Fruit fly (Drosophila melanogaster) whole organism, embryonic: ENCODE data around the gene Zif.

Experiments
- Abd-B ChIP-seq: fragments of 200-800 bp; sonication (Bioruptor generic); optimal IDR thresholded peaks from 2 replicates; lab custom pipeline; 2018; ENCODE audit warnings: missing biosample characterization, mild to moderate bottlenecking, missing genetic modification characterization, moderate library complexity
- Atf-2 ChIP-seq: fragments of 200-800 bp; sonication (Bioruptor generic); optimal IDR thresholded peaks from 2 replicates; lab custom pipeline; 2016; ENCODE audit warnings: missing biosample characterization, missing genetic modification characterization
- Bteb2 ChIP-seq: fragments of 200-800 bp; sonication (Bioruptor generic); optimal IDR thresholded peaks from 2 replicates; lab custom pipeline; 2016; ENCODE audit warnings: missing biosample characterization, missing genetic modification characterization
- C15 ChIP-seq: fragments of 200-800 bp; sonication (Bioruptor generic); IDR thresholded peaks from 3 replicates; pipeline ENCODE4 v1.3.6; 2022; ENCODE audit warnings: missing biosample characterization, missing genetic modification characterization
- CG10274 ChIP-seq: fragments of 200-800 bp; sonication (Bioruptor generic); optimal IDR thresholded peaks from 3 replicates; lab custom pipeline; 2017; ENCODE audit warnings: missing biosample characterization, mild to moderate bottlenecking, missing genetic modification characterization
- CG11504 ChIP-seq: fragments of 200-800 bp; sonication (Bioruptor generic); optimal IDR thresholded peaks from 3 replicates; lab custom pipeline; 2019; ENCODE audit warnings: missing biosample characterization, mild to moderate bottlenecking, missing genetic modification characterization, moderate library complexity
- CG11560 ChIP-seq: fragments of 200-800 bp; sonication (Bioruptor generic); IDR thresholded peaks from 3 replicates; pipeline ENCODE4 v1.3.6; 2022; ENCODE audit warnings: missing biosample characterization, missing genetic modification characterization
- CG12104 ChIP-seq: fragments of 200-800 bp; sonication (Bioruptor generic); optimal IDR thresholded peaks from 3 replicates; lab custom pipeline; 2016; ENCODE audit warnings: missing biosample characterization, missing genetic modification characterization
- CG12391 ChIP-seq: fragments of 200-800 bp; sonication (Bioruptor generic); optimal IDR thresholded peaks from 3 replicates; lab custom pipeline; 2018; ENCODE audit warnings: missing biosample characterization, mild to moderate bottlenecking, missing genetic modification characterization, moderate library complexity
- CG12942 ChIP-seq: fragments of 200-800 bp; sonication (Bioruptor generic); optimal IDR thresholded peaks from 3 replicates; lab custom pipeline; 2016; ENCODE audit warnings: missing biosample characterization, missing genetic modification characterization
- CG15073 ChIP-seq: fragments of 200-800 bp; sonication (Bioruptor generic); optimal IDR thresholded peaks from 2 replicates; lab custom pipeline; 2016; ENCODE audit warnings: missing biosample characterization, missing genetic modification characterization
- CG16813 ChIP-seq: fragments of 200-800 bp; sonication (Bioruptor generic); IDR thresholded peaks from 3 replicates; pipeline ENCODE4 v1.3.6; 2022; ENCODE audit warnings: missing biosample characterization, missing genetic modification characterization; ENCODE audit not compliant: partially characterized antibody
- CG17186 ChIP-seq: fragments of 200-800 bp; sonication (Bioruptor generic); optimal IDR thresholded peaks from 3 replicates; lab custom pipeline; 2017; ENCODE audit warnings: missing biosample characterization, missing genetic modification reagents, missing genetic modification characterization
- CG18262 ChIP-seq: fragments of 200-800 bp; optimal IDR thresholded peaks from 3 replicates; lab custom pipeline; 2019; ENCODE audit warnings: missing biosample characterization, mild to moderate bottlenecking, missing genetic modification characterization, moderate library complexity
- CG30431 ChIP-seq: fragments of 200-800 bp; sonication (Bioruptor generic); optimal IDR thresholded peaks from 2 replicates; lab custom pipeline; 2017; ENCODE audit warnings: missing biosample characterization, missing genetic modification characterization
- CG3065 ChIP-seq: fragments of 200-800 bp; sonication (Bioruptor generic); optimal IDR thresholded peaks from 2 replicates; lab custom pipeline; 2016; ENCODE audit warnings: missing biosample characterization, missing genetic modification characterization
- CG31441 ChIP-seq: fragments of 200-800 bp; sonication (Bioruptor generic); IDR thresholded peaks from 2 replicates; pipeline ENCODE4 v1.3.6; 2022; ENCODE audit warnings: missing biosample characterization, missing genetic modification characterization
- CG34224 ChIP-seq: fragments of 200-800 bp; sonication (Bioruptor generic); IDR thresholded peaks from 3 replicates; pipeline ENCODE4 v1.3.6; 2022; ENCODE audit warnings: missing biosample characterization, missing genetic modification characterization; ENCODE audit not compliant: partially characterized antibody
- CG3995 ChIP-seq: fragments of 200-800 bp; sonication (Bioruptor generic); optimal IDR thresholded peaks from 3 replicates; lab custom pipeline; 2016; ENCODE audit warnings: missing biosample characterization, missing genetic modification characterization
- CG6689 ChIP-seq: fragments of 200-800 bp; sonication (Bioruptor generic); IDR thresholded peaks from 2 replicates; pipeline ENCODE4 v1.3.6; 2022; ENCODE audit warnings: missing biosample characterization, missing genetic modification characterization
- CkIIα-i1 ChIP-seq: fragments of 200-800 bp; sonication (Bioruptor generic); IDR thresholded peaks from 2 replicates; pipeline ENCODE4 v1.3.6; 2022; ENCODE audit warnings: missing biosample characterization, missing genetic modification characterization
- CoRest ChIP-seq: fragments of 200-800 bp; sonication (Bioruptor generic); optimal IDR thresholded peaks from 3 replicates; lab custom pipeline; 2018; ENCODE audit warnings: missing biosample characterization, mild to moderate bottlenecking, missing genetic modification characterization, moderate library complexity
- CrebB ChIP-seq: fragments of 200-800 bp; sonication (Bioruptor generic); optimal IDR thresholded peaks from 3 replicates; lab custom pipeline; 2018; ENCODE audit warnings: missing biosample characterization, mild to moderate bottlenecking, missing genetic modification characterization
- D19A ChIP-seq: fragments of 200-800 bp; optimal IDR thresholded peaks from 3 replicates; lab custom pipeline; 2019; ENCODE audit warnings: missing biosample characterization, mild to moderate bottlenecking, missing genetic modification characterization, moderate library complexity
- Dip3 ChIP-seq: fragments of 200-800 bp; sonication (Bioruptor generic); optimal IDR thresholded peaks from 3 replicates; lab custom pipeline; 2016; ENCODE audit warnings: missing biosample characterization, missing genetic modification characterization
- Gsc ChIP-seq: fragments of 200-800 bp; sonication (Bioruptor generic); IDR thresholded peaks from 2 replicates; pipeline ENCODE4 v1.3.6; 2022; ENCODE audit warnings: missing biosample characterization, missing genetic modification characterization
- HLH3B ChIP-seq: fragments of 200-800 bp; sonication (Bioruptor generic); IDR thresholded peaks from 2 replicates; pipeline ENCODE4 v1.3.6; 2022; ENCODE audit warnings: missing biosample characterization, missing genetic modification characterization
- HmgD ChIP-seq: fragments of 200-800 bp; sonication (Bioruptor generic); optimal IDR thresholded peaks from 3 replicates; lab custom pipeline; 2016; ENCODE audit warnings: missing biosample characterization, missing genetic modification characterization
- MESR4 ChIP-seq: fragments of 200-800 bp; sonication (Bioruptor generic); optimal IDR thresholded peaks from 2 replicates; lab custom pipeline; 2018; ENCODE audit warnings: missing biosample characterization, mild to moderate bottlenecking, missing genetic modification characterization, moderate library complexity
- Ptx1 ChIP-seq: fragments of 200-800 bp; sonication (Bioruptor generic); IDR thresholded peaks from 2 replicates; pipeline ENCODE4 v1.3.6; 2022; ENCODE audit warnings: missing biosample characterization, missing genetic modification characterization
- Side ChIP-seq: fragments of 200-800 bp; sonication (Bioruptor generic); optimal IDR thresholded peaks from 2 replicates; lab custom pipeline; 2016; ENCODE audit warnings: missing biosample characterization, missing genetic modification characterization
- Six4 ChIP-seq: fragments of 200-800 bp; sonication (Bioruptor generic); optimal IDR thresholded peaks from 2 replicates; lab custom pipeline; 2016; ENCODE audit warnings: missing biosample characterization, missing genetic modification characterization
- Xrp1 ChIP-seq: fragments of 200-800 bp; sonication (Bioruptor generic); IDR thresholded peaks from 2 replicates; pipeline ENCODE4 v1.3.6; 2022; ENCODE audit warnings: missing biosample characterization, missing genetic modification characterization
- btn ChIP-seq: fragments of 200-800 bp; sonication (Bioruptor generic); optimal IDR thresholded peaks from 2 replicates; lab custom pipeline; 2016; ENCODE audit warnings: missing biosample characterization, missing genetic modification characterization
- caup ChIP-seq: fragments of 200-800 bp; sonication (Bioruptor generic); optimal IDR thresholded peaks from 3 replicates; lab custom pipeline; 2017; ENCODE audit warnings: missing biosample characterization, mild to moderate bottlenecking, missing genetic modification characterization, moderate library complexity; ENCODE audit not compliant: severe bottlenecking
- cg ChIP-seq: fragments of 200-800 bp; sonication (Bioruptor generic); optimal IDR thresholded peaks from 3 replicates; lab custom pipeline; 2019; ENCODE audit warnings: missing biosample characterization, mild to moderate bottlenecking, missing genetic modification characterization, moderate library complexity
- chn ChIP-seq: fragments of 200-800 bp; sonication (Bioruptor generic); optimal IDR thresholded peaks from 2 replicates; lab custom pipeline; 2016; ENCODE audit warnings: missing biosample characterization, missing genetic modification characterization
- dan ChIP-seq: fragments of 200-800 bp; sonication (Bioruptor generic); IDR thresholded peaks from 2 replicates; pipeline ENCODE4 v1.3.6; 2022; ENCODE audit warnings: missing biosample characterization, missing genetic modification characterization
- esg ChIP-seq: fragments of 200-800 bp; sonication (Bioruptor generic); conservative IDR thresholded peaks from 2 replicates; pipeline ENCODE4 v1.3.6; 2022; ENCODE audit warnings: missing biosample characterization, missing genetic modification characterization
- fd96Cb ChIP-seq: fragments of 200-800 bp; sonication (Bioruptor generic); optimal IDR thresholded peaks from 2 replicates; lab custom pipeline; 2018; ENCODE audit warnings: missing biosample characterization, mild to moderate bottlenecking, missing genetic modification characterization, moderate library complexity
- grau ChIP-seq: fragments of 200-800 bp; optimal IDR thresholded peaks from 3 replicates; lab custom pipeline; 2019; ENCODE audit warnings: missing biosample characterization, mild to moderate bottlenecking, missing genetic modification characterization, moderate library complexity
- jing ChIP-seq: fragments of 200-800 bp; sonication (Bioruptor generic); optimal IDR thresholded peaks from 2 replicates; lab custom pipeline; 2018; ENCODE audit warnings: missing biosample characterization, mild to moderate bottlenecking, missing genetic modification characterization
- kah ChIP-seq: fragments of 200-800 bp; sonication (Bioruptor generic); optimal IDR thresholded peaks from 2 replicates; lab custom pipeline; 2018; ENCODE audit warnings: missing biosample characterization, mild to moderate bottlenecking, missing genetic modification characterization
- kni ChIP-seq: fragments of 200-800 bp; sonication (Bioruptor generic); optimal IDR thresholded peaks from 3 replicates; lab custom pipeline; 2017; ENCODE audit warnings: mild to moderate bottlenecking, missing biosample characterization, missing genetic modification reagents, missing genetic modification characterization
- onecut ChIP-seq: fragments of 200-800 bp; sonication (Bioruptor generic); IDR thresholded peaks from 2 replicates; pipeline ENCODE4 v1.3.6; 2022; ENCODE audit warnings: missing biosample characterization, missing genetic modification characterization
- p53 ChIP-seq: fragments of 200-800 bp; sonication (Bioruptor generic); optimal IDR thresholded peaks from 2 replicates; lab custom pipeline; 2016; ENCODE audit warnings: missing biosample characterization, missing genetic modification characterization
- pfk ChIP-seq: fragments of 200-800 bp; sonication (Bioruptor generic); optimal IDR thresholded peaks from 2 replicates; lab custom pipeline; 2018; ENCODE audit warnings: missing biosample characterization, mild to moderate bottlenecking, missing genetic modification characterization, moderate library complexity
- pho ChIP-seq: fragments of 200-800 bp; sonication (Bioruptor generic); optimal IDR thresholded peaks from 2 replicates; lab custom pipeline; 2016; ENCODE audit warnings: missing biosample characterization, missing genetic modification characterization
- ssp ChIP-seq: fragments of 200-800 bp; sonication (Bioruptor generic); IDR thresholded peaks from 2 replicates; pipeline ENCODE4 v1.3.6; 2022; ENCODE audit warnings: missing biosample characterization, missing genetic modification characterization
- tx ChIP-seq: fragments of 200-800 bp; sonication (Bioruptor generic); optimal IDR thresholded peaks from 2 replicates; lab custom pipeline; 2016; ENCODE audit warnings: missing biosample characterization, missing genetic modification characterization
- wek ChIP-seq: fragments of 200-800 bp; sonication (Bioruptor generic); optimal IDR thresholded peaks from 3 replicates; lab custom pipeline; 2018; ENCODE audit warnings: missing biosample characterization, mild to moderate bottlenecking, missing genetic modification characterization, moderate library complexity
- yki ChIP-seq: fragments of >200 bp; optimal IDR thresholded peaks from 3 replicates; lab custom pipeline; 2018

Zif gene

dm6 chr3R:6416242-6416641 is 40.6 kb upstream of the Zif start (continued):
- TF ChIP-seq kah (GFP tag; lab: Kevin White, UChicago) (no peak), btn (GFP tag; lab: Kevin White, UChicago) (peak; percentile 30), CG16813 (no peak), D19A (tag; lab: Kevin White, UChicago) (peak; percentile 48), esg (GFP tag; lab: Robert Waterston, UW) (peak; percentile 76), CoRest (peak; percentile 68), fd96Cb (tag; lab: Kevin White, UChicago) (peak; percentile 62), CG18262 (tag; lab: Kevin White, UChicago) (peak; percentile 57), caup (peak; percentile 85), C15 (GFP tag; lab: Robert Waterston, UW) (peak; percentile 66; the same call in 1 of the 3 replicates), ssp (0 out of 2 replicates have a peak, but pooled peaks have one; percentile 48), CG12942 (GFP tag; lab: Kevin White, UChicago) (peak; percentile 26), CG15073 (GFP tag; lab: Kevin White, UChicago) (no peak), CG17186 (GFP tag; lab: Kevin White, UChicago) (no peak), Atf-2 (GFP tag; lab: Kevin White, UChicago) (peak; percentile 58), HLH3B (peak; percentile 85), Bteb2 (GFP tag; lab: Kevin White, UChicago) (peak; percentile 66), CG3995 (GFP tag; lab: Kevin White, UChicago) (peak; percentile 50), CG31441 (peak; percentile 59; the same call in 1 of the 2 replicates), CG10274 (peak; percentile 36), Gsc (no peak), wek (GFP tag; lab: Kevin White, UChicago) (no peak), yki (lab: Kevin White, UChicago) (no peak), MESR4 (no peak), CG34224 (GFP tag; lab: Robert Waterston, UW) (no peak), CG12391 (tag; lab: Kevin White, UChicago) (peak; percentile 57), CkIIα-i1 (GFP tag; lab: Robert Waterston, UW) (no peak), chn (GFP tag; lab: Kevin White, UChicago) (peak; percentile 67), cg (GFP tag; lab: Kevin White, UChicago) (no peak), HmgD (GFP tag; lab: Kevin White, UChicago) (no peak), dan (GFP tag; lab: Robert Waterston, UW) (no peak), Six4 (peak; percentile 42), CG3065 (GFP tag; lab: Kevin White, UChicago) (peak; percentile 31), onecut (GFP tag; lab: Robert Waterston, UW) (peak; percentile 75), tx (GFP tag; lab: Kevin White, UChicago) (peak; percentile 36), CG6689 (GFP tag; lab: Robert Waterston, UW) (peak; percentile 77), CG11560 (tag; lab: Robert Waterston, UW) (peak; percentile 69; the same call in 1 of the 3 replicates), pfk (GFP tag; lab: Kevin White, UChicago) (no peak), Xrp1 (GFP tag; lab: Robert Waterston, UW) (peak; percentile 73), CG11504 (tag; lab: Kevin White, UChicago) (peak; percentile 78), kni (no peak), Ptx1 (GFP tag; lab: Robert Waterston, UW) (peak; percentile 76), CrebB (tag; lab: Kevin White, UChicago) (peak; percentile 82), p53 (GFP tag; lab: Kevin White, UChicago) (peak; percentile 4), pho (GFP tag; lab: Kevin White, UChicago) (peak; percentile 82), CG12104 (peak; percentile 24), Dip3 (GFP tag; lab: Kevin White, UChicago) (peak; percentile 73), CG30431 (GFP tag; lab: Kevin White, UChicago) (peak; percentile 63), Abd-B (GFP tag; lab: Kevin White, UChicago) (peak; percentile 10), Side (GFP tag; lab: Kevin White, UChicago) (peak; percentile 69), jing (GFP tag; lab: Kevin White, UChicago) (peak; percentile 59), grau (tag; lab: Kevin White, UChicago) (peak; percentile 78)
